Fruit fly (Drosophila melanogaster) S2 (cell line): ENCODE results near the gene Jhbp13.

ENCODE experiments used
- CG8478 ChIP-seq: fragments of >200 bp; optimal IDR thresholded peaks from 2 replicates; lab custom pipeline; 2018
- CTCF ChIP-seq, 2 experiments: fragments of >200 bp; optimal IDR thresholded peaks; 2 replicates each; lab custom pipeline; 2018

DNA sequence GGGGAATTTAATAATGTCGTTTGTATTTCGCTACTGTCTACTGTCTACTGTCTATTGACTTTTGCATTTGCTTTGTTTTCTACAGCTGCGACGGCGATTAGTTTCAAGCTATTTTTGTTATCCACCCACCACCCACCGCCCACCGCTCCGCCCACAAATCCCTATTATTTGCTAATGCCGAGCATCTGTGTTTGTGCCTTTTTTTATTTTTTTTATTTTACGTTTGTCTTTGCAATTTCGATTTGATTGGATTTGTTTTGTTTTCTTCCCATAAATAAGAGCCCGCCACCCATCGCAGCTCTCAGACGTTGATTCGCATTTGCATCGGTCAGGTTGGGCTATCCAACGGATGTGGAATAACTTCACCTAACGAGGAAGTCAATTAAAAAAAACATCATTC is 3.6 kb upstream of the Jhbp13 start, which contains the start of gene Jhbp14:
- no peak for TF ChIP-seq CG8478 (lab: Kevin White, UChicago)
- no peak for TF ChIP-seq CTCF (optimal IDR thresholded peaks at IDR 0.05; lab: Kevin White, UChicago)
